Fruit fly (Drosophila melanogaster): ENCODE data around the gene Hexo1.

dm6 chr3L:4296760-4297159, 8.3 kb downstream of the Hexo1 start:
- TF ChIP-seq CG8478 (optimal IDR thresholded peaks at IDR 0.05) (no peak), CTCF (optimal IDR thresholded peaks at IDR 0.05) (no peak)
